Fruit fly (Drosophila melanogaster) whole organism, wandering third instar larva: ENCODE data around the gene CG13014.

Experiments
- Dif ChIP-seq: fragments of 200-275, 200-300 bp; sonication (Bioruptor generic); optimal IDR thresholded peaks from 2 replicates; lab custom pipeline; 2018; ENCODE audit warnings: missing biosample characterization, missing genetic modification characterization; ENCODE audit not compliant: partially characterized antibody
- Hr78 ChIP-seq: fragments of >200 bp; optimal IDR thresholded peaks from 2 replicates; lab custom pipeline; 2017; ENCODE audit warnings: missing biosample characterization, missing genetic modification characterization
- Hr83 ChIP-seq: fragments of 200-300 bp; sonication (Bioruptor generic); optimal IDR thresholded peaks from 2 replicates; lab custom pipeline; 2016; ENCODE audit warnings: missing biosample characterization, mild to moderate bottlenecking, missing genetic modification characterization, moderate library complexity; ENCODE audit not compliant: poor library complexity, severe bottlenecking
- Mio ChIP-seq: sonication (Bioruptor generic); optimal IDR thresholded peaks from 2 replicates; lab custom pipeline; 2016; ENCODE audit warnings: missing biosample characterization, missing genetic modification characterization
- Myc ChIP-seq: fragments of >200 bp; optimal IDR thresholded peaks from 2 replicates; lab custom pipeline; 2017
- OdsH ChIP-seq: fragments of 200-800 bp; sonication (Bioruptor generic); optimal IDR thresholded peaks from 2 replicates; lab custom pipeline; 2016; ENCODE audit warnings: missing biosample characterization, mild to moderate bottlenecking, missing genetic modification characterization
- Vsx2 ChIP-seq: fragments of 200-300, 225-300 bp; sonication (Bioruptor generic); optimal IDR thresholded peaks from 2 replicates; lab custom pipeline; 2018; ENCODE audit warnings: missing biosample characterization, missing genetic modification characterization; ENCODE audit not compliant: partially characterized antibody
- br ChIP-seq: fragments of 200-800 bp; sonication (Bioruptor generic); optimal IDR thresholded peaks from 2 replicates; lab custom pipeline; 2016; ENCODE audit warnings: missing biosample characterization, missing genetic modification characterization
- dsf ChIP-seq: sonication (Bioruptor generic); optimal IDR thresholded peaks from 2 replicates; lab custom pipeline; 2016; ENCODE audit warnings: missing biosample characterization, missing genetic modification characterization, borderline replicate concordance
- ey ChIP-seq: fragments of 200-800 bp; sonication (Bioruptor generic); optimal IDR thresholded peaks from 2 replicates; lab custom pipeline; 2016; ENCODE audit warnings: missing biosample characterization, missing genetic modification characterization
- fru ChIP-seq: fragments of 200-800 bp; sonication (Bioruptor generic); optimal IDR thresholded peaks from 3 replicates; lab custom pipeline; 2016; ENCODE audit warnings: missing biosample characterization, mild to moderate bottlenecking, missing genetic modification characterization
- sv ChIP-seq: fragments of 200-800 bp; sonication (Bioruptor generic); optimal IDR thresholded peaks from 3 replicates; lab custom pipeline; 2016; ENCODE audit warnings: missing biosample characterization, missing genetic modification characterization
- usp ChIP-seq: fragments of >200 bp; optimal IDR thresholded peaks from 2 replicates; lab custom pipeline; 2017; ENCODE audit warnings: missing biosample characterization, missing genetic modification characterization

dm6 chrX:16587021-16587667 lies 529 bp upstream of the CG13014 start, which contains the start of gene CanA-14F:
- TF ChIP-seq fru (GFP tag; lab: Kevin White, UChicago) (no peak), Dif (GFP tag; lab: Kevin White, UChicago) (no peak), sv (no peak), OdsH (GFP tag; lab: Kevin White, UChicago) (no peak), br (GFP tag; lab: Kevin White, UChicago) (no peak), usp (GFP tag; lab: Kevin White, UChicago) (no peak), Hr78 (no peak), Vsx2 (GFP tag; lab: Kevin White, UChicago) (no peak), ey (GFP tag; lab: Kevin White, UChicago) (no peak), Hr83 (GFP tag; lab: Kevin White, UChicago) (no peak), Myc (lab: Kevin White, UChicago) (no peak), Mio (GFP tag; lab: Kevin White, UChicago) (no peak), dsf (no peak)
